Worm (Caenorhabditis elegans) whole organism, young adult: ENCODE measurements around the gene sqd-1.

ENCODE experiments used
- K11D2.4 ChIP-seq: fragments of 200-800 bp; sonication (Bioruptor generic); IDR thresholded peaks from 2 replicates; pipeline ENCODE4 v1.3.6; 2022; ENCODE audit warnings: missing genetic modification reagents, missing genetic modification characterization, missing compliant biosample characterization
- Y95B8A.8 ChIP-seq: fragments of 200-800 bp; sonication (Bioruptor generic); IDR thresholded peaks from 2 replicates; pipeline ENCODE4 v1.3.6; 2022; ENCODE audit warnings: missing genetic modification reagents, missing genetic modification characterization, missing compliant biosample characterization
- ceh-27 ChIP-seq: fragments of 200-800 bp; sonication (Bioruptor generic); optimal IDR thresholded peaks from 2 replicates; lab custom pipeline; 2018; ENCODE audit warnings: mild to moderate bottlenecking, missing genetic modification characterization, moderate library complexity, missing compliant biosample characterization
- ceh-58 ChIP-seq: fragments of 200-800 bp; sonication (Bioruptor generic); IDR thresholded peaks from 2 replicates; pipeline ENCODE4 v1.3.6; 2022; ENCODE audit warnings: missing genetic modification characterization, missing compliant biosample characterization
- die-1 ChIP-seq: sonication (generic microtip); optimal IDR thresholded peaks from 2 replicates; lab custom pipeline; 2016; ENCODE audit warnings: missing genotype, mild to moderate bottlenecking, missing genetic modification characterization, missing compliant biosample characterization
- pbrm-1 ChIP-seq: fragments of 200-800 bp; sonication (Bioruptor generic); IDR thresholded peaks from 2 replicates; pipeline ENCODE4 v1.3.6; 2022; ENCODE audit warnings: missing genetic modification reagents, missing genetic modification characterization, missing compliant biosample characterization
- snpc-1.1 ChIP-seq: sonication (generic microtip); optimal IDR thresholded peaks from 2 replicates; lab custom pipeline; 2017; ENCODE audit warnings: missing genetic modification characterization, mild to moderate bottlenecking, missing compliant biosample characterization, antibody characterized with exemption, moderate library complexity, missing genotype, missing genetic modification reagents; ENCODE audit not compliant: insufficient read depth
- snpc-4 ChIP-seq, 5 experiments: fragments of 150-350 bp in 1 of 5; sonication (generic microtip) in 4 of 5; optimal IDR thresholded peaks; 2 replicates each; lab custom pipeline; 2014 to 2018; ENCODE audit warnings: missing genetic modification characterization in 5 of 5, missing biosample characterization in 3 of 5, antibody characterized with exemption in 2 of 5, mild to moderate bottlenecking in 2 of 5, missing compliant biosample characterization in 2 of 5, missing genotype in 2 of 5, moderate library complexity in 2 of 5, missing genetic modification reagents in 1 of 5

DNA sequence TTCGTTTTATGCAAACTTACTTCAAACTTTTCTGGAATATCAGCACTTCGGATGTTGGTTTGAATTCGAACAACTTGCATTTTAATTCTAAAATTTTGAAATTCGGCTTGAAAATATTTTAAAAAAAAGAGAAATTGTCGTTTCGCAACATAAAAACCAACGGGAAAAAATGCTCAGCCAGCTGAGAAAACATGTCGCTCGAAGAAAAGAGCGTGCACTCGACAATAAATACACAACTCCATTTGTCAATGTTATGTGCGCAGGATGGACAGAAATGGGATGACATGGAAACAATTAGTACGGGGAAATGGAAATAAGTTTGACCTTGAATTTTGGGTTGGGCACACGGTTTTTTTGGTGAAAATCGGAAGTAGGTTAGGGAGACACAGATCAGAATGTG, 11.9 kb downstream of the sqd-1 start, which contains the start of gene mif-4:
- no peak for TF ChIP-seq pbrm-1
- no peak for TF ChIP-seq Y95B8A.8 (GFP tag; lab: Robert Waterston, UW)
- no peak for TF ChIP-seq ceh-27 (GFP tag; lab: Kevin White, UChicago)
- no peak for TF ChIP-seq K11D2.4
- no peak for TF ChIP-seq ceh-58 (GFP tag; lab: Robert Waterston, UW)
- TF ChIP-seq snpc-4 (GFP tag; optimal IDR thresholded peaks at IDR 0.05; lab: Kevin White, UChicago), result no peak
- no peak for TF ChIP-seq snpc-4 (tag; optimal IDR thresholded peaks at IDR 0.05; lab: Kevin White, UChicago)
- no peak for TF ChIP-seq die-1 (tag; lab: Kevin White, UChicago)
- TF ChIP-seq snpc-1.1 (tag; lab: Kevin White, UChicago), result no peak
